Fruit fly (Drosophila melanogaster) whole organism, adult: ENCODE results near the gene U4-U6-60K.

ENCODE experiments used
- CG11617 ChIP-seq: fragments of 200-800 bp; sonication (Bioruptor generic); optimal IDR thresholded peaks from 2 replicates; lab custom pipeline; 2017; ENCODE audit warnings: mild to moderate bottlenecking, missing biosample characterization, missing genetic modification reagents, missing genetic modification characterization
- CG12768 ChIP-seq: fragments of 200-800 bp; sonication (Bioruptor generic); optimal IDR thresholded peaks from 2 replicates; lab custom pipeline; 2017; ENCODE audit warnings: missing biosample characterization, missing genetic modification characterization, mild to moderate bottlenecking, moderate library complexity, missing genetic modification reagents
- CG14711 ChIP-seq: fragments of 200-800 bp; sonication (Bioruptor generic); optimal IDR thresholded peaks from 2 replicates; lab custom pipeline; 2018; ENCODE audit warnings: missing biosample characterization, mild to moderate bottlenecking, missing genetic modification characterization, moderate library complexity
- CG1620 ChIP-seq: fragments of 200-800 bp; sonication (Bioruptor generic); optimal IDR thresholded peaks from 2 replicates; lab custom pipeline; 2016; ENCODE audit warnings: missing biosample characterization, missing genetic modification characterization
- CG33017 ChIP-seq: fragments of 200-800 bp; sonication (Bioruptor generic); optimal IDR thresholded peaks from 2 replicates; lab custom pipeline; 2018; ENCODE audit warnings: missing biosample characterization, mild to moderate bottlenecking, missing genetic modification characterization, moderate library complexity
- CG5204 ChIP-seq: fragments of 200-800 bp; sonication (Bioruptor generic); optimal IDR thresholded peaks from 2 replicates; lab custom pipeline; 2016; ENCODE audit warnings: missing biosample characterization, missing genetic modification characterization
- CG7045 ChIP-seq: fragments of 200-800 bp; sonication (Bioruptor generic); optimal IDR thresholded peaks from 2 replicates; lab custom pipeline; 2017; ENCODE audit warnings: missing biosample characterization, mild to moderate bottlenecking, missing genetic modification characterization
- CG7101 ChIP-seq: fragments of 200-800 bp; sonication (Bioruptor generic); optimal IDR thresholded peaks from 2 replicates; lab custom pipeline; 2018; ENCODE audit warnings: missing biosample characterization, mild to moderate bottlenecking, missing genetic modification characterization, moderate library complexity
- Clk ChIP-seq: fragments of 200-800 bp; sonication (Bioruptor generic); optimal IDR thresholded peaks from 2 replicates; lab custom pipeline; 2017; ENCODE audit warnings: missing biosample characterization, missing genetic modification characterization
- Crg-1 ChIP-seq: fragments of 200-800 bp; sonication (Bioruptor generic); optimal IDR thresholded peaks from 2 replicates; lab custom pipeline; 2016; ENCODE audit warnings: missing biosample characterization, missing genetic modification characterization
- Hr96 ChIP-seq: fragments of 200-800 bp; sonication (Bioruptor generic); optimal IDR thresholded peaks from 2 replicates; lab custom pipeline; 2016; ENCODE audit warnings: missing biosample characterization, missing genetic modification characterization
- Mnt ChIP-seq: fragments of 200-800 bp; sonication (Bioruptor generic); optimal IDR thresholded peaks from 2 replicates; lab custom pipeline; 2016; ENCODE audit warnings: missing biosample characterization, mild to moderate bottlenecking, missing genetic modification characterization
- bab1 ChIP-seq: fragments of 200-800 bp; sonication (Bioruptor generic); optimal IDR thresholded peaks from 3 replicates; lab custom pipeline; 2019; ENCODE audit warnings: missing biosample characterization, mild to moderate bottlenecking, missing genetic modification characterization, moderate library complexity
- cic ChIP-seq: fragments of 200-800 bp; sonication (Bioruptor generic); optimal IDR thresholded peaks from 2 replicates; lab custom pipeline; 2017; ENCODE audit warnings: missing biosample characterization, mild to moderate bottlenecking, missing genetic modification characterization, moderate library complexity
- cnc ChIP-seq, 2 experiments: fragments of >200 bp; optimal IDR thresholded peaks; 2 replicates each; lab custom pipeline; 2017
- kay ChIP-seq: fragments of 200-800 bp; sonication (Bioruptor generic); peaks from one replicate; lab custom pipeline; 2016; ENCODE audit warnings: missing biosample characterization, missing genetic modification characterization, borderline replicate concordance
- ovo ChIP-seq: fragments of 200-800 bp; sonication (Bioruptor generic); optimal IDR thresholded peaks from 2 replicates; lab custom pipeline; 2016; ENCODE audit warnings: missing biosample characterization, missing genetic modification characterization
- pad ChIP-seq: fragments of 200-800 bp; sonication (Bioruptor generic); optimal IDR thresholded peaks from 3 replicates; lab custom pipeline; 2017; ENCODE audit warnings: missing biosample characterization, missing genetic modification characterization, mild to moderate bottlenecking, moderate library complexity, missing genetic modification reagents
- tj ChIP-seq: fragments of 200-800 bp; sonication (Bioruptor generic); optimal IDR thresholded peaks from 3 replicates; lab custom pipeline; 2017; ENCODE audit warnings: missing biosample characterization, mild to moderate bottlenecking, missing genetic modification characterization, moderate library complexity
- toe ChIP-seq: fragments of 200-800 bp; sonication (Bioruptor generic); optimal IDR thresholded peaks from 2 replicates; lab custom pipeline; 2016; ENCODE audit warnings: missing biosample characterization, missing genetic modification characterization

The U4-U6-60K gene

DNA sequence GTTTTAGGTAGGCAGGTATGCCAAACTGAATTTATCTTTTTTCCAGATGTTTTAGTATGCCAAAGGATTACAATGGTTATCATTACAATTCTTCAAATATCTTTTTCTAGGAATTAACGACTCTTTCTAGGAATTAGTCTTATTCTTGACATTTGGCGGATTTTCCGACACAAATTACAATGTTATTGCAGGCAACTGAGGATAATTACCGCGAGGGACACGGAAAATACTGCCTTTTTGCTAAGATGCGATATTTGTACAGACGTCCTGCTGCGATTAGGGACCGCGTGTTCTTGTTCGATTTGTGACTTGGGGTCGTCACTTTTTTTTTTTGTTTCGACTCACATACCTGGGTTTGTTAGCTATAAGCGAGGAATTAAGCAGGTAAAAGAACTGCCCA lies 42.1 kb upstream of the U4-U6-60K start:
- TF ChIP-seq CG5204 (GFP tag; lab: Kevin White, UChicago): no peak

DNA sequence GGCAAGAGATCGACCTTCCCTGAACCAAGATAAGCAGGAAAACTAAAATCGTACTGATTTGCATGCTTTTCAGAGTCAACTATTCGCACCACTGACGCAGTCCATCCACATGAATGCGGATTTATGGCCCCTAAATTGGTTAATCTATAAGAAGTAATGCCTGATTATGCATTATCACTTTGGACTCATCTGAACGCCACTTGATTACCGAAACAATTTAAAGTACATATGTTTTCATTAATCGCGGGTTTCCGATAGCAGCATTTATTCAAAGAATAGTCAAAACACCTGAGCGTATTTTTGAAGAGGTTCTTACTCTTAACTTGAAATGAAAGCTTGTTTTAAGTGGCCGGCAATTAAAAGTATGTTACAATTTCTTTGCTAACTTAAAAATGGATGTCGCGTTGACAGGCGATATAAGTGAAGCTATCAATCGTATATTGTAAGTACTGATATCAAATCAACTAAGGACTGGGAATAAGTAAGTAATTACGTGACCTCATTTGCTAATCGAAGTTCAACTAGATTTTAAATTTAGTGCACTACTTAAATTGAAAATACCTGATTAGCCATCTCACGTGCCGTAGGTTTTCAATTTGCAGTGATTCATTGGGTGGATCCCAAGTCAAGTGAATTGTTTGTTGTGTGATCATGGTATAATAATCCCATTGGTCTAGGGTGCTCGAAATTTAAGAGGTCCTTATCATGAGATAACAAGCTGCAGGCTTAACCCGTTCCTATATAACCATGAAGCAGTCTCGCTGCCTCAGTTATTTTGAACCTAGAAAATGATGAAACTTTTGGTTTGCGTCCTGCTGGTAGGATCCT lies 35.6 kb upstream of the U4-U6-60K start, which contains the start of the genes Jon74E and CG7542:
TSS of gene Jon74E (minus strand) at position 79 of the 828 bp plus-strand sequence.
TSS of gene CG7542 (plus strand) at position 778 of the 828 bp plus-strand sequence.
- TF ChIP-seq Hr96 (GFP tag; lab: Kevin White, UChicago): no peak
- TF ChIP-seq kay: no peak
- TF ChIP-seq CG14711 (tag; lab: Kevin White, UChicago): no peak
- TF ChIP-seq cic: no peak
- TF ChIP-seq CG5204 (GFP tag; lab: Kevin White, UChicago): no peak
- TF ChIP-seq CG7101 (tag; lab: Kevin White, UChicago): no peak
- TF ChIP-seq ovo (GFP tag; lab: Kevin White, UChicago): no peak
- no peak for TF ChIP-seq pad (GFP tag; lab: Kevin White, UChicago)
- no peak for TF ChIP-seq Clk
- no peak for TF ChIP-seq CG33017 (tag; lab: Kevin White, UChicago)
- no peak for TF ChIP-seq CG11617 (GFP tag; lab: Kevin White, UChicago)

DNA sequence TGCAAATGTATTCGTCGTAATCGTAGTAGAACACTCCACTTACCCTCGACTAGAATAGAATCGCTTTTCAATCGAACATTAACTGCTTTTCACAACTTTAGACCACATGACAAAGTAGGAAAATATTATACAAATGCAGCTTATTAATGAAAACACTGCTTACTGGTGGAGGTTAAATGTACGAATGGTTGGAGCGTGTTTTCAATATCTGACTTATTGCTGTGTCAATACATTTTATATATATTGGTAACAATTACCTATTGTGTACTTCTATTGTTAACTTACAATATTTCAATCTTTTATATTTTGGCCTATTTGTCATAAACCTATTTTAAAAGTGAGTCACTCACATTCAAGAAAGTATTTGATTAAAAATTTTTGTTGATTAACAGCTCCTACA lies 26.3 kb upstream of the U4-U6-60K start:
- TF ChIP-seq bab1 (no peak), cic (peak; percentile 50), CG14711 (tag; lab: Kevin White, UChicago) (no peak), CG33017 (tag; lab: Kevin White, UChicago) (no peak), CG5204 (GFP tag; lab: Kevin White, UChicago) (no peak), CG1620 (GFP tag; lab: Kevin White, UChicago) (no peak), Hr96 (GFP tag; lab: Kevin White, UChicago) (no peak), ovo (GFP tag; lab: Kevin White, UChicago) (no peak), pad (GFP tag; lab: Kevin White, UChicago) (no peak), CG7045 (GFP tag; lab: Kevin White, UChicago) (no peak), kay (peak; percentile 93), cnc (optimal IDR thresholded peaks at IDR 0.05; lab: Kevin White, UChicago) (no peak), toe (GFP tag; lab: Kevin White, UChicago) (no peak), CG12768 (GFP tag; lab: Kevin White, UChicago) (no peak), tj (no peak), Clk (no peak), CG7101 (tag; lab: Kevin White, UChicago) (no peak)

DNA sequence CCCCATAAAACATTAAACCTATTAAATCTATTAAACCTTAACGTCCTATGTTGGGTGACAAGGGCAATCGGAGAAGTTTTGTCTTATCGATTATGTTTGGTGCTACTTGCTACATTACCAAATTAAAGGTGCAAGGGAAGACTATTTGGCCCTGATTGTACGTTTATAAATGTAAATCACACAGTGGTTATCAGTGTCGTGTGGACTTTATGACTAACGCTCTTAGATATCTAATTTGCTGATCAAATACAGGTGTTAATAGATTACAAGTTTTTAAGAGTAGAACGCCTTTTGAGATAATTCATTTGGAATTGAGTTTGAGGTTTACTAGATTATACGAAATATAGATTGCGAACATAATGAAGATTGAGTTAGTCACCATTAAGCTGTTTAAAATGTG lies 25.2 kb upstream of the U4-U6-60K start:
- TF ChIP-seq Crg-1 (GFP tag; lab: Kevin White, UChicago) (no peak), CG5204 (GFP tag; lab: Kevin White, UChicago) (no peak), cic (peak; percentile 4)

DNA sequence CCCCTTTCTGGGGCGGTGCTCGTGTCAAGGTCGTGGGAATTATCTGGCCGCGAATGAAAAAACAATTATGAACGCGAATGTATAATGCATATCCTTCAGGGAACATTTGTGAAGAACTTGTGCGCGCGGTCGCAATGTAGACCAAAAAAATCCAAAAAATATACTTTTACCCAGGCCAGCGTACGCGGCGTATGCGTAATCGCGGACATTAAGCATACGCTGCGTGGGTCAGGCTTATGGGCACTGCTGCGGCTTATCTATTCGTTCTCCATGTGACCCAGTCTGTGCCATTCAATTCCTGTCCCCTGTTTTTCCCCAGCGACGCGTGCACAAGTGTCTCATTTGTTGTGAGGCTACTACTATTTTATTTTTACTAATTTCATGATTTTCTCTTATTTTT lies 24.5 kb upstream of the U4-U6-60K start:
- TF ChIP-seq CG11617 (GFP tag; lab: Kevin White, UChicago) (no peak), cic (no peak), ovo (GFP tag; lab: Kevin White, UChicago) (no peak), toe (GFP tag; lab: Kevin White, UChicago) (no peak), Clk (no peak), Hr96 (GFP tag; lab: Kevin White, UChicago) (no peak), pad (GFP tag; lab: Kevin White, UChicago) (no peak)

DNA sequence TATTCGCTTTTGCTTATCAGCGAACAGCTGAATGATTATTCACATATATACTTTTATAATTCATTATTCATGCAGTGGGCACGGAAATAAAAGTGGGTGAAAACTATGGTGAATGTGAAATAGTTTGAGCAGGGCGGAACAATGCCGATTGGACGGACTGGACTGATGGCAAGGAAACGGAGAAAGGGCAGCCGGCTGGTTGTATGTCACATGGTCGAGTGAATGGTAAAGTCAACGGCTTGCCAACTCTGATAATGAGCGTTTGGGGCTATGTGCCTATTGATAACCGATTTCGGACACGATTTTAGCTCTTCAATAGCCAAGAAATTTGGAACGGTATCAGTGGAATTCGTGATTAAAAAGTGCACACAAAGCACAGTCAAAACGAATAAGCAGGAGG lies 22.1 kb upstream of the U4-U6-60K start:
- TF ChIP-seq kay (peak; percentile 11), toe (GFP tag; lab: Kevin White, UChicago) (no peak)

DNA sequence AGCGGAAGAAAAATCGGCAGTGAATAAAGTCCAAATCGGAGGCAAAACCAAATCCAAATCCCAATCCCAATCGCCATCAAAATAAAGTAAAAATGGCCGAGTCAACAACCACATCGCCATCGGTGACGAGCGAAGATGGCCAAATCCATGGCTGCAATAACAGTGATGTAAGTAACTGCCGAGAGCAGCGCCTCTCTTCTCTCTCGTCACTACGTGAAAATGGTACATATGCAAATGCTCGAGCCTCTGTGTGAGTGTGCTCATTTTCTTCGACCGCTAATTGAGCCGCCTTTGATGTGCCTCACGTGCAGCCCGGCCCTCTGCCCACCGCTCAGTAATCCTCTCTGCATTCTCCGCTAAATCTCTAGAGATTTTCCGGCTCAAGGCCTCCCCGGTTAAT lies 20.7 kb upstream of the U4-U6-60K start:
- TF ChIP-seq cnc (optimal IDR thresholded peaks at IDR 0.05; lab: Kevin White, UChicago): no peak
- peak; percentile 71 for TF ChIP-seq kay

DNA sequence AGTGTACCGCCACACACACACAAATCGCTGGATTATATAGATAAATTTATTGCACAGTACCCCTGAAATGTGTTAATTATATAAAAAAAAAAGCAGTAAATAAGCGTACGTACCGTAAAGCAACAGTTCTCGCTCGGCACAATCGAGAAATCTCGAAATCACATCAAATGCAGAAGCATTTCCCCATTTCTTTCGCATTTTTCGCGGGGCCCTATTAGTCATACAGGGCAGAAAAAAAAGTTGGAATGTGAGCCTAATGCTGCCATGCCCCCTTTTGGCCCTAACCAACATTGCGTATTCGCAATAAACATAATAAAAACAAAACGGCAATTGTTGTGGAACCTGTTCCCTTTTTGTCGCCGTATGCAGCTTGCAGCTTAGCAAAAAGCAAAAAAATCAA lies 20.0 kb upstream of the U4-U6-60K start:
- TF ChIP-seq tj (no peak), CG7101 (tag; lab: Kevin White, UChicago) (no peak), Mnt (GFP tag; lab: Kevin White, UChicago) (no peak), kay (peak; percentile 94)
